Worm (Caenorhabditis elegans): ENCODE results near the gene spe-41.
A peak's percentile ranks its signal among the peaks of the same experiment; 100 is the strongest.

Gene spe-41

ce11 chrIII:3400444-3400843 is 43.6 kb downstream of the spe-41 start:
- no peak for TF ChIP-seq hlh-1 (tag; optimal IDR thresholded peaks at IDR 0.05)
- TF ChIP-seq pha-4 (tag; optimal IDR thresholded peaks at IDR 0.05): no peak

ce11 chrIII:3398485-3398884 is 45.5 kb downstream of the spe-41 start:
- TF ChIP-seq mab-5 (tag; optimal IDR thresholded peaks at IDR 0.05): no peak
- peak; percentile 12 for TF ChIP-seq M03D4.4 (tag; optimal IDR thresholded peaks at IDR 0.05)
- no peak for TF ChIP-seq blmp-1 (tag; optimal IDR thresholded peaks at IDR 0.05)
- no peak for TF ChIP-seq lin-32 (GFP tag; optimal IDR thresholded peaks at IDR 0.05)

- no peak for TF ChIP-seq nhr-76 (tag; optimal IDR thresholded peaks at IDR 0.05)
- no peak for TF ChIP-seq elt-3 (tag; optimal IDR thresholded peaks at IDR 0.05)
- no peak for TF ChIP-seq unc-62 (GFP tag; optimal IDR thresholded peaks at IDR 0.05)
- no peak for TF ChIP-seq nhr-2 (tag; optimal IDR thresholded peaks at IDR 0.05)
- no peak for TF ChIP-seq zip-8 (tag; optimal IDR thresholded peaks at IDR 0.05)
- no peak for TF ChIP-seq blmp-1 (tag; optimal IDR thresholded peaks at IDR 0.05)
- TF ChIP-seq mep-1 (tag; optimal IDR thresholded peaks at IDR 0.05): no peak
- no peak for TF ChIP-seq mab-5 (tag; optimal IDR thresholded peaks at IDR 0.05)
- TF ChIP-seq M03D4.4 (tag; optimal IDR thresholded peaks at IDR 0.05): no peak
- TF ChIP-seq hlh-1 (tag; optimal IDR thresholded peaks at IDR 0.05): no peak
- no peak for TF ChIP-seq unc-120 (tag; optimal IDR thresholded peaks at IDR 0.05; ENCODE audit: poor library complexity, severe bottlenecking)
- TF ChIP-seq lsy-2 (tag; optimal IDR thresholded peaks at IDR 0.05): no peak
- TF ChIP-seq lin-32 (GFP tag; optimal IDR thresholded peaks at IDR 0.05): no peak
- no peak for TF ChIP-seq lin-13 (tag; optimal IDR thresholded peaks at IDR 0.05)
- no peak for TF ChIP-seq bed-3 (GFP tag; optimal IDR thresholded peaks at IDR 0.05)
- TF ChIP-seq ceh-43 (GFP tag; optimal IDR thresholded peaks at IDR 0.05): no peak
These were observed 46.3 kb downstream of the spe-41 start, which contains the start of gene clpf-1 for ce11 chrIII:3397678-3398077. clpf-1 (plus strand) TSS chrIII:3397743.

ce11 chrIII:3395874-3396467 is 48.0 kb downstream of the spe-41 start, which contains the start of gene cri-3:
cri-3 (plus strand) TSS chrIII:3396355.
- TF ChIP-seq ham-2 (GFP tag; optimal IDR thresholded peaks at IDR 0.05) (peak; percentile 20), bed-3 (GFP tag; optimal IDR thresholded peaks at IDR 0.05) (no peak), unc-62 (GFP tag; optimal IDR thresholded peaks at IDR 0.05) (no peak), mep-1 (tag; optimal IDR thresholded peaks at IDR 0.05) (no peak), hlh-1 (tag; optimal IDR thresholded peaks at IDR 0.05) (no peak), nhr-237 (tag; optimal IDR thresholded peaks at IDR 0.05) (no peak), lsy-2 (tag; optimal IDR thresholded peaks at IDR 0.05) (no peak), ceh-43 (GFP tag; optimal IDR thresholded peaks at IDR 0.05) (no peak), ces-1 (GFP tag; optimal IDR thresholded peaks at IDR 0.05) (peak; percentile 27), cnd-1 (tag; optimal IDR thresholded peaks at IDR 0.05) (no peak), unc-120 (tag; optimal IDR thresholded peaks at IDR 0.05; ENCODE audit: poor library complexity, severe bottlenecking) (peak; percentile 88), zip-8 (tag; optimal IDR thresholded peaks at IDR 0.05) (no peak), ceh-39 (tag; optimal IDR thresholded peaks at IDR 0.05) (no peak), tbx-8 (GFP tag; optimal IDR thresholded peaks at IDR 0.05) (no peak), mls-2 (tag; optimal IDR thresholded peaks at IDR 0.05) (no peak), elt-1 (tag; optimal IDR thresholded peaks at IDR 0.05; ENCODE audit: borderline replicate concordance, insufficient read depth) (no peak)

ce11 chrIII:3395112-3395511 is 48.9 kb downstream of the spe-41 start:
- TF ChIP-seq nhr-237 (tag; optimal IDR thresholded peaks at IDR 0.05): no peak
- TF ChIP-seq nhr-2 (tag; optimal IDR thresholded peaks at IDR 0.05): no peak
- no peak for TF ChIP-seq elt-3 (tag; optimal IDR thresholded peaks at IDR 0.05)
- no peak for TF ChIP-seq ceh-39 (tag; optimal IDR thresholded peaks at IDR 0.05)
- no peak for TF ChIP-seq zip-8 (tag; optimal IDR thresholded peaks at IDR 0.05)
- no peak for TF ChIP-seq mep-1 (tag; optimal IDR thresholded peaks at IDR 0.05)
- TF ChIP-seq ceh-83 (GFP tag; optimal IDR thresholded peaks at IDR 0.05): no peak
- no peak for TF ChIP-seq flh-1 (GFP tag; optimal IDR thresholded peaks at IDR 0.05)
- TF ChIP-seq cnd-1 (tag; optimal IDR thresholded peaks at IDR 0.05): no peak
- TF ChIP-seq lin-13 (tag; optimal IDR thresholded peaks at IDR 0.05): no peak
- TF ChIP-seq hlh-1 (tag; optimal IDR thresholded peaks at IDR 0.05): no peak
- no peak for TF ChIP-seq ham-2 (GFP tag; optimal IDR thresholded peaks at IDR 0.05)
- TF ChIP-seq bed-3 (GFP tag; optimal IDR thresholded peaks at IDR 0.05): no peak

- TF ChIP-seq mab-5 (tag; optimal IDR thresholded peaks at IDR 0.05): no peak
- TF ChIP-seq flh-1 (GFP tag; optimal IDR thresholded peaks at IDR 0.05): no peak
- no peak for TF ChIP-seq nhr-28 (tag; optimal IDR thresholded peaks at IDR 0.05)
- no peak for TF ChIP-seq nhr-76 (tag; optimal IDR thresholded peaks at IDR 0.05)
- TF ChIP-seq blmp-1 (tag; optimal IDR thresholded peaks at IDR 0.05): no peak
- no peak for TF ChIP-seq elt-3 (tag; optimal IDR thresholded peaks at IDR 0.05)
- TF ChIP-seq tbx-8 (GFP tag; optimal IDR thresholded peaks at IDR 0.05): no peak
- no peak for TF ChIP-seq ceh-43 (GFP tag; optimal IDR thresholded peaks at IDR 0.05)
- no peak for TF ChIP-seq lin-32 (GFP tag; optimal IDR thresholded peaks at IDR 0.05)
- TF ChIP-seq ham-2 (GFP tag; optimal IDR thresholded peaks at IDR 0.05): no peak
- TF ChIP-seq bed-3 (GFP tag; optimal IDR thresholded peaks at IDR 0.05): no peak
- TF ChIP-seq ces-1 (GFP tag; optimal IDR thresholded peaks at IDR 0.05): no peak
These were observed 50.3 kb downstream of the spe-41 start, which contains the start of gene mlc-4 for ce11 chrIII:3393687-3394086. mlc-4 (minus strand) TSS chrIII:3393787.
